Worm (Caenorhabditis elegans) whole organism, L1 larva: ENCODE results near the gene slo-1.

Experiments used
- C04F5.9 ChIP-seq: sonication (generic microtip); optimal IDR thresholded peaks from 2 replicates; lab custom pipeline; 2016; ENCODE audit warnings: missing genetic modification characterization, missing compliant biosample characterization
- C34B4.2 ChIP-seq: sonication (generic microtip); optimal IDR thresholded peaks from 2 replicates; lab custom pipeline; 2017; ENCODE audit warnings: mild to moderate bottlenecking, missing genetic modification characterization, missing compliant biosample characterization
- aha-1 ChIP-seq: fragments of 150-350 bp; optimal IDR thresholded peaks from 2 replicates; lab custom pipeline; 2014; ENCODE audit warnings: missing biosample characterization, missing genetic modification characterization
- alr-1 ChIP-seq: fragments of 200-800 bp; sonication (Bioruptor generic); optimal IDR thresholded peaks from 2 replicates; lab custom pipeline; 2018; ENCODE audit warnings: borderline replicate concordance, mild to moderate bottlenecking, missing genetic modification characterization, missing compliant biosample characterization
- ceh-63 ChIP-seq: fragments of 200-800 bp; sonication (Bioruptor generic); optimal IDR thresholded peaks from 2 replicates; lab custom pipeline; 2018; ENCODE audit warnings: mild to moderate bottlenecking, missing genetic modification characterization, missing compliant biosample characterization
- ceh-82 ChIP-seq, 3 experiments: fragments of 150-350 bp in 1 of 3; sonication (generic microtip) in 2 of 3; optimal IDR thresholded peaks; 2 replicates each; lab custom pipeline; 2014 to 2017; ENCODE audit warnings: missing biosample characterization in 3 of 3, missing genetic modification characterization in 3 of 3
- dpl-1 ChIP-seq, 3 experiments: fragments of 150-350 bp in 2 of 3; sonication (generic microtip) in 1 of 3; optimal IDR thresholded peaks; 2 replicates each; lab custom pipeline; 2014 to 2017; ENCODE audit warnings: missing biosample characterization in 3 of 3, missing genetic modification characterization in 3 of 3, missing genetic modification reagents in 3 of 3
- dsc-1 ChIP-seq: sonication (generic microtip); optimal IDR thresholded peaks from 2 replicates; lab custom pipeline; 2016; ENCODE audit warnings: mild to moderate bottlenecking, missing genetic modification characterization, missing compliant biosample characterization
- efl-1 ChIP-seq, 4 experiments: fragments of 150-350 bp; optimal IDR thresholded peaks in 3 of 4; peaks in 1 of 4; 1 replicate in 1 of 4; 2 replicates in 3 of 4; lab custom pipeline; 2014; ENCODE audit warnings: missing biosample characterization in 2 of 4, missing genetic modification characterization in 2 of 4, missing genetic modification reagents in 2 of 4
- egl-27 ChIP-seq, 2 experiments: fragments of 150-350 bp in 1 of 2; sonication (generic microtip); optimal IDR thresholded peaks; 3 replicates each; lab custom pipeline; 2017 to 2018; ENCODE audit warnings: missing biosample characterization in 2 of 2, missing genetic modification characterization in 2 of 2, missing genetic modification reagents in 2 of 2
- elt-2 ChIP-seq: sonication (generic microtip); optimal IDR thresholded peaks from 2 replicates; lab custom pipeline; 2016; ENCODE audit warnings: missing genetic modification characterization, mild to moderate bottlenecking, inconsistent platforms, missing compliant biosample characterization, missing genetic modification reagents
- elt-3 ChIP-seq, 6 experiments: fragments of 150-350 bp in 1 of 6; sonication (generic microtip); optimal IDR thresholded peaks; 2 replicates each; lab custom pipeline; 2017 to 2018; ENCODE audit warnings: missing biosample characterization in 6 of 6, missing genetic modification characterization in 6 of 6, inconsistent platforms in 1 of 6
- fkh-10 ChIP-seq: sonication (generic microtip); optimal IDR thresholded peaks from 2 replicates; lab custom pipeline; 2017; ENCODE audit warnings: missing biosample characterization, missing genetic modification reagents, missing genetic modification characterization
- hlh-4 ChIP-seq: sonication (generic microtip); optimal IDR thresholded peaks from 2 replicates; lab custom pipeline; 2016; ENCODE audit warnings: mild to moderate bottlenecking, missing genetic modification characterization, missing compliant biosample characterization
- irx-1 ChIP-seq: sonication (generic microtip); optimal IDR thresholded peaks from 2 replicates; lab custom pipeline; 2016; ENCODE audit warnings: missing genetic modification characterization, missing compliant biosample characterization
- isw-1 ChIP-seq: fragments of 200-800 bp; sonication (Bioruptor generic); IDR thresholded peaks from 2 replicates; pipeline ENCODE4 v1.3.6; 2022; ENCODE audit warnings: missing genetic modification characterization, missing compliant biosample characterization
- lin-13 ChIP-seq: fragments of 150-350 bp; optimal IDR thresholded peaks from 2 replicates; lab custom pipeline; 2014; ENCODE audit warnings: missing biosample characterization, missing genetic modification reagents, missing genetic modification characterization
- lin-35 ChIP-seq, 2 experiments: fragments of 150-350 bp; optimal IDR thresholded peaks; 2 replicates each; lab custom pipeline; 2014; ENCODE audit warnings: missing biosample characterization in 2 of 2, missing genetic modification characterization in 2 of 2, missing genetic modification reagents in 2 of 2
- mef-2 ChIP-seq: fragments of 150-350 bp; optimal IDR thresholded peaks from 2 replicates; lab custom pipeline; 2014; ENCODE audit warnings: missing biosample characterization, missing genetic modification characterization
- mep-1 ChIP-seq: fragments of 150-350 bp; optimal IDR thresholded peaks from 2 replicates; lab custom pipeline; 2014; ENCODE audit warnings: missing biosample characterization, missing genetic modification characterization
- nhr-11 ChIP-seq: fragments of 150-350 bp; optimal IDR thresholded peaks from 2 replicates; lab custom pipeline; 2014; ENCODE audit warnings: missing biosample characterization, missing genetic modification characterization
- nhr-20 ChIP-seq: sonication (generic microtip); optimal IDR thresholded peaks from 2 replicates; lab custom pipeline; 2016; ENCODE audit warnings: mild to moderate bottlenecking, missing genetic modification characterization, missing compliant biosample characterization
- nhr-71 ChIP-seq: sonication (generic microtip); optimal IDR thresholded peaks from 2 replicates; lab custom pipeline; 2016; ENCODE audit warnings: mild to moderate bottlenecking, missing genetic modification characterization, moderate library complexity, missing compliant biosample characterization
- nhr-77 ChIP-seq: fragments of 150-350 bp; optimal IDR thresholded peaks from 2 replicates; lab custom pipeline; 2014; ENCODE audit warnings: missing biosample characterization, missing genetic modification characterization
- nhr-84 ChIP-seq: sonication (generic microtip); optimal IDR thresholded peaks from 2 replicates; lab custom pipeline; 2017; ENCODE audit warnings: missing biosample characterization, missing genetic modification characterization
- nhr-85 ChIP-seq: sonication (generic microtip); peaks from one replicate; lab custom pipeline; 2016; ENCODE audit warnings: missing genetic modification characterization, inconsistent platforms, missing compliant biosample characterization
- nhr-90 ChIP-seq: sonication (generic microtip); optimal IDR thresholded peaks from 2 replicates; lab custom pipeline; 2016; ENCODE audit warnings: mild to moderate bottlenecking, missing genetic modification characterization, missing compliant biosample characterization; ENCODE audit not compliant: poor library complexity
- pax-3 ChIP-seq: fragments of 200-800 bp; sonication (Bioruptor generic); optimal IDR thresholded peaks from 2 replicates; lab custom pipeline; 2018; ENCODE audit warnings: mild to moderate bottlenecking, missing genetic modification characterization, moderate library complexity, missing compliant biosample characterization
- rnt-1 ChIP-seq: sonication (generic microtip); optimal IDR thresholded peaks from 2 replicates; lab custom pipeline; 2016; ENCODE audit warnings: mild to moderate bottlenecking, missing genetic modification characterization, moderate library complexity, missing compliant biosample characterization
- skn-1 ChIP-seq: fragments of 150-350 bp; optimal IDR thresholded peaks from 2 replicates; lab custom pipeline; 2014; ENCODE audit warnings: missing biosample characterization, missing genetic modification characterization
- sup-37 ChIP-seq: fragments of 200-800 bp; sonication (Bioruptor generic); optimal IDR thresholded peaks from 2 replicates; lab custom pipeline; 2018; ENCODE audit warnings: mild to moderate bottlenecking, missing genetic modification characterization, missing compliant biosample characterization
- swsn-7 ChIP-seq: sonication (generic microtip); optimal IDR thresholded peaks from 2 replicates; lab custom pipeline; 2016; ENCODE audit warnings: missing genetic modification characterization, missing compliant biosample characterization
- tbx-2 ChIP-seq: sonication (generic microtip); optimal IDR thresholded peaks from 2 replicates; lab custom pipeline; 2016; ENCODE audit warnings: missing genetic modification characterization, missing compliant biosample characterization
- tlp-1 ChIP-seq: fragments of 150-350 bp; optimal IDR thresholded peaks from 2 replicates; lab custom pipeline; 2014; ENCODE audit warnings: missing biosample characterization, missing genetic modification characterization
- unc-30 ChIP-seq: sonication (generic microtip); optimal IDR thresholded peaks from 2 replicates; lab custom pipeline; 2017; ENCODE audit warnings: missing biosample characterization, missing genetic modification characterization
- unc-62 ChIP-seq: fragments of 150-350 bp; optimal IDR thresholded peaks from 2 replicates; lab custom pipeline; 2014; ENCODE audit warnings: missing biosample characterization, missing genetic modification reagents, missing genetic modification characterization
- unc-86 ChIP-seq: sonication (generic microtip); optimal IDR thresholded peaks from 2 replicates; lab custom pipeline; 2016; ENCODE audit warnings: missing genetic modification characterization, missing compliant biosample characterization
- unc-98 ChIP-seq: fragments of 200-800 bp; sonication (Bioruptor generic); IDR thresholded peaks from 2 replicates; pipeline ENCODE4 v1.3.6; 2022; ENCODE audit warnings: missing genetic modification characterization, missing compliant biosample characterization
- vab-15 ChIP-seq: sonication (generic microtip); optimal IDR thresholded peaks from 2 replicates; lab custom pipeline; 2017; ENCODE audit warnings: missing genotype, mild to moderate bottlenecking, missing genetic modification characterization, missing compliant biosample characterization
- xbp-1 ChIP-seq: sonication (generic microtip); optimal IDR thresholded peaks from 2 replicates; lab custom pipeline; 2016; ENCODE audit warnings: missing genetic modification characterization, missing compliant biosample characterization
- ztf-11 ChIP-seq, 2 experiments: sonication (generic microtip); optimal IDR thresholded peaks; 2 replicates each; lab custom pipeline; 2016 to 2017; ENCODE audit warnings: missing genetic modification characterization in 2 of 2, missing biosample characterization in 1 of 2, missing compliant biosample characterization in 1 of 2

The slo-1 gene

DNA sequence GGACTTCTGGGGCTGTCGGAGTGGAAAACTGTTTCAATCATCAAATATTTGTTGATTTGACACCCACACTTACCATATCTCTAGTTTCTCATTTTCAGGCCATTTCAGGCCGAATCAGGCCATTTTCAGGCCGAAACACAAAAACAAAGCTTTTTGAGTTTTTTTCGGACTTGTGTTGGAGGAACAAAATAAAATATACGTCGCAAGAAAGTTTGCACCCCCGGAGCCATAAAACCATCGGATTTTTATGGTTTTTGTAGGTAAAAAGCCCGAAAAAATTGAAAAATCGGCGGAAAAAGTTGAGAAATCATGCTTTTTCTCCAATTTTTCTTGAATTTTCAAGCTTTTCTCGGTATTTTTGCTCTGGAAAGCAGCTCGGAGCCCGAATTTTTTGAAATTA lies 16.5 kb downstream of the slo-1 start, which contains the start of gene Y51A2D.1:
Gene Y51A2D.1 (plus strand): TSS at position 301 of the 400 bp plus-strand sequence.
- TF ChIP-seq vab-15 (tag; lab: Kevin White, UChicago) (no peak), aha-1 (tag; lab: Kevin White, UChicago) (no peak), xbp-1 (tag; lab: Kevin White, UChicago) (no peak), ceh-63 (no peak), dpl-1 (GFP tag; optimal IDR thresholded peaks at IDR 0.05; lab: Kevin White, UChicago) (no peak), hlh-4 (tag; lab: Kevin White, UChicago) (no peak), unc-86 (no peak), nhr-84 (tag; lab: Kevin White, UChicago) (no peak), pax-3 (tag; lab: Kevin White, UChicago) (no peak), mep-1 (tag; lab: Kevin White, UChicago) (no peak), isw-1 (GFP tag; lab: Robert Waterston, UW) (no peak), unc-98 (no peak), alr-1 (tag; lab: Kevin White, UChicago) (no peak), mef-2 (tag; lab: Kevin White, UChicago) (no peak), C34B4.2 (tag; lab: Kevin White, UChicago) (no peak), skn-1 (tag; lab: Kevin White, UChicago) (no peak), C04F5.9 (no peak), nhr-11 (tag; lab: Kevin White, UChicago) (no peak)

DNA sequence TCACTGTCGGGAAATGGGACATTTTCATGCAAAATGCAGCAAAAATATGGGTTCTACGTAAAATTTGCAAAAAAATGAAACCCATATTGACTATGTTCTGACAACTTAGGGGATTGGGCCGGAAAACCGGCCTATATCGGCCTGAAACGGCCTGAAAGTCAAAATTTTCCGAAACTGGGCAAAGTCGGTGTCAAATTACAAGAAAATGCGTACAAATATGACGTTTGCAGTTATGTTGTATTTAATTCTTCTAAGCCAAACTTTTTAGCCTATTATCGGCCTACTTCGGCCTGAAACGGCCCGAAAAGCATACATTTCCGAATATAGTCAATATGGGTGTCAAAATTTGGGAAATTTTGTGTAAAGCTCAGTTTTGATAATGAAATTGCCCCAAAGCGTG lies 19.8 kb downstream of the slo-1 start:
- TF ChIP-seq nhr-85 (tag; lab: Kevin White, UChicago) = no peak
- no peak for TF ChIP-seq efl-1 (optimal IDR thresholded peaks at IDR 0.05; lab: Kevin White, UChicago)
- peak in 1 of 2 experiments; percentile 69 for TF ChIP-seq efl-1 (GFP tag; optimal IDR thresholded peaks at IDR 0.05 in 1 of 2; lab: Kevin White, UChicago)

DNA sequence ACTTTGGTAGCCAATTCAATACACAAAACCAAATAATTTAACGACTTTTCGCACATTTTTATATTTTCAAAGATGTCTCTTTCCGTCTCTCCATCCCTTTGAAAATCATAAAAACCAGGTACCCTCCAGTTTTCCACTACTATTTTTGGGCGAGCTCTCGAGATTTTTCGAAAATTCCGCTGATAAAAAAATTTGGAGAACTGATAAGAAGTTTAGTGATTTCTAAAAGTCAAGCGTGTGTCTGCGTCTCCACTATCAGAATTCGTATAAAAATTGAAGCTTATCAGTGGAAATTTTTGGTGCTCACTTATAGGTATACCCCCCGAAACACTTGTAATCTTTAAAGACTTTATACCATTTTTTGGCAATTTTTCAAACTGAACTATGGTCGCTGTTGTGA lies 24.4 kb downstream of the slo-1 start, which contains the start of gene hmit-1.1:
Gene hmit-1.1 (plus strand): TSS at position 294 of the 400 bp plus-strand sequence.
- no peak for TF ChIP-seq efl-1 (optimal IDR thresholded peaks at IDR 0.05; lab: Kevin White, UChicago)
- peak in 1 of 2 experiments; percentile 84 for TF ChIP-seq efl-1 (GFP tag; optimal IDR thresholded peaks at IDR 0.05 in 1 of 2; lab: Kevin White, UChicago)
- no peak for TF ChIP-seq nhr-85 (tag; lab: Kevin White, UChicago)
- TF ChIP-seq lin-35 (GFP tag; optimal IDR thresholded peaks at IDR 0.05; lab: Kevin White, UChicago) = peak in 1 of 2 experiments; percentile 11
- TF ChIP-seq tlp-1 (tag; lab: Kevin White, UChicago) = peak; percentile 34
- TF ChIP-seq elt-2 (tag; lab: Kevin White, UChicago) = peak; percentile 95
- TF ChIP-seq, all 84 proteins: peak for 4

DNA sequence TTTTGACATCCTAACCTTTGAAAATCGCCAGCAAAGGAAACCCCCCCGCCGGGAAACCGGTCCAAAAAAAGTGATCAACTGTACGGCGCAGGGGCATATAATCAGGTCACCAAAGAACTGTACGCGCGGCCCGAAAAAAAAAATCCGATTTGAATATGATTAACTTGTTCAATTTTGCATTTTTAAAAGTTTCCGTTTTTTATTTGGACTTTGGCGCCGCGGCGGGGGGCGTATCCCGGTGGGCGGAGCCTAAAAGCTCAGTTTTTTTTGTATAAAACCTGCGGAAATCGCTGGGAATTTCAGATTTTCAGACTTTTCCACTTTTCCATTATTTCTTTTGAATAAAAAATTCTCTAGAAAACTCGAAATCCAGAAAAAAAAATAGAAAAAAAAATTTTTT lies 32.4 kb downstream of the slo-1 start, which contains the start of gene hmit-1.2:
Gene hmit-1.2 (plus strand): TSS at position 301 of the 400 bp plus-strand sequence.
- TF ChIP-seq ztf-11 (tag; optimal IDR thresholded peaks at IDR 0.05; lab: Kevin White, UChicago) = no peak

DNA sequence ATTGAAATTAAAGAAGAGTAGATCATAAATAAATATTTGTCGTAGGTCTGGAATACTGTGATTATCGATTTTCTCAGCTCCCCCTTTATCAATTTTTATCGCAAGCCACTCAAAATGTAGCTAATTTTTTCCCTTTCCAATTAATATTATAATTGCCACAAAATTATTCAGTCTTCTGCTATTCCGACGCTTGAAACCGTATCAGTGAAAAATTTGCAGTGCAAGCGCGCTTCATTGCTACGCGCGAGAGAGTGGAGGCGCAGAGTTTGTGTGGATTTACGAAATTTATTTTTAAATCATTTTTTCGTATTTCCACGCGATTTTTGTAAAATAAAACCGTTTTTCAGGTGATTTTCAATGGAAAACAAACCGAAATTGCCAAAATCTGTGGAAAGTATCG lies 41.5 kb downstream of the slo-1 start, which contains the start of gene ints-5:
Gene ints-5 (plus strand): TSS at position 348 of the 400 bp plus-strand sequence.
- no peak for TF ChIP-seq egl-27 (tag; optimal IDR thresholded peaks at IDR 0.05; lab: Kevin White, UChicago)
- TF ChIP-seq lin-13 = peak; percentile 46
- TF ChIP-seq lin-35 (GFP tag; optimal IDR thresholded peaks at IDR 0.05; lab: Kevin White, UChicago) = peak; percentile 56 to 75
- TF ChIP-seq dsc-1 (tag; lab: Kevin White, UChicago) = no peak
- peak; percentile 35 to 56 (median 38) for TF ChIP-seq ceh-82 (tag; optimal IDR thresholded peaks at IDR 0.05; lab: Kevin White, UChicago)
- peak; percentile 62 for TF ChIP-seq vab-15 (tag; lab: Kevin White, UChicago)
- TF ChIP-seq swsn-7 (tag; lab: Kevin White, UChicago) = peak; percentile 62
- no peak for TF ChIP-seq unc-30 (tag; lab: Kevin White, UChicago)
- TF ChIP-seq tbx-2 (tag; lab: Kevin White, UChicago) = peak; percentile 55
- peak; percentile 59 to 68 (median 66) for TF ChIP-seq dpl-1 (GFP tag; optimal IDR thresholded peaks at IDR 0.05; lab: Kevin White, UChicago)
- peak; percentile 66 for TF ChIP-seq nhr-85 (tag; lab: Kevin White, UChicago)
- TF ChIP-seq alr-1 (tag; lab: Kevin White, UChicago) = no peak
- peak; percentile 10 for TF ChIP-seq irx-1 (tag; lab: Kevin White, UChicago)
- TF ChIP-seq mep-1 (tag; lab: Kevin White, UChicago) = peak; percentile 57
- TF ChIP-seq nhr-77 (tag; lab: Kevin White, UChicago) = peak; percentile 35
- TF ChIP-seq nhr-20 (tag; lab: Kevin White, UChicago) = peak; percentile 73
- no peak for TF ChIP-seq fkh-10
- peak; percentile 66 for TF ChIP-seq skn-1 (tag; lab: Kevin White, UChicago)
- TF ChIP-seq sup-37 (GFP tag; lab: Kevin White, UChicago) = no peak
- TF ChIP-seq rnt-1 (tag; lab: Kevin White, UChicago) = peak; percentile 75
- peak in 1 of 6 experiments; percentile 52 for TF ChIP-seq elt-3 (tag; optimal IDR thresholded peaks at IDR 0.05; lab: Kevin White, UChicago)
- no peak for TF ChIP-seq hlh-4 (tag; lab: Kevin White, UChicago)
- peak; percentile 75 for TF ChIP-seq efl-1 (optimal IDR thresholded peaks at IDR 0.05; lab: Kevin White, UChicago)
- TF ChIP-seq efl-1 (GFP tag; optimal IDR thresholded peaks at IDR 0.05 in 1 of 2; lab: Kevin White, UChicago) = peak; percentile 64 to 96
- no peak for TF ChIP-seq nhr-90 (tag; lab: Kevin White, UChicago)
- TF ChIP-seq nhr-71 = peak; percentile 81
- TF ChIP-seq unc-62 (GFP tag; lab: Kevin White, UChicago) = no peak
